Worm (Caenorhabditis elegans) whole organism, early embryonic: Measurements from ENCODE around the gene F54F7.8.

Source experiments
- ama-1 ChIP-seq: fragments of 150-350 bp; optimal IDR thresholded peaks from 2 replicates; lab custom pipeline; 2014
- ceh-36 ChIP-seq: sonication (generic microtip); optimal IDR thresholded peaks from 2 replicates; lab custom pipeline; 2016; ENCODE audit warnings: missing genetic modification characterization, inconsistent platforms, missing compliant biosample characterization
- flt-1 ChIP-seq: fragments of 200-800 bp; sonication (Bioruptor generic); IDR thresholded peaks from 2 replicates; pipeline ENCODE4 v1.3.6; 2022; ENCODE audit warnings: missing genetic modification characterization, missing compliant biosample characterization
- pes-1 ChIP-seq: fragments of 200-800 bp; sonication (Bioruptor generic); IDR thresholded peaks from 2 replicates; pipeline ENCODE4 v1.3.6; 2022; ENCODE audit warnings: missing genetic modification reagents, missing genetic modification characterization, missing compliant biosample characterization
- scrt-1 ChIP-seq: fragments of 200-800 bp; sonication (Bioruptor generic); IDR thresholded peaks from 2 replicates; pipeline ENCODE4 v1.3.6; 2022; ENCODE audit warnings: missing genetic modification characterization, missing compliant biosample characterization
- sea-1 ChIP-seq: fragments of 200-800 bp; sonication (Bioruptor generic); conservative IDR thresholded peaks from 2 replicates; pipeline ENCODE4 v1.3.6; 2022; ENCODE audit warnings: missing genetic modification characterization, missing compliant biosample characterization
- tbx-11 ChIP-seq: fragments of 200-800 bp; sonication (Bioruptor generic); IDR thresholded peaks from 2 replicates; pipeline ENCODE4 v1.3.6; 2022; ENCODE audit warnings: missing genetic modification characterization, missing compliant biosample characterization

DNA sequence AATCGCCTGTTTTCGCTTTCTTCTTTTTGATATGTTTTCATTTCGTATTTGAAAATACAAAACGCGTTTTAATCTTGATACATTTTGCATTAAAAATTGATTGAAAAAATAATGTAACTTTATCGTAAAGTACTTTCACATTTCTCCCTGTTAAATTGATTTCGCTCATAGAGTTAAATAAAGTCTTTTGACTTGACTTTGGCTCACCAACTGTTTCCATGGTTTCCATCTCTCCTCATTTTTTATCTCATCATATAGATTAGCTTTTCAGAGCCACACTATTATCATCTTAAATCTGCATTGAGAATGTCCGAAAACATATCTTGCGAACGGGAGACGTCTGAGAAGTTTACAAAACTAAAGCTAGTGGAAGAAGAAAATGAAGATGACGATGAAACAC lies 8.5 kb upstream of the F54F7.8 start, which contains the start of gene F54F7.10:
- TF ChIP-seq tbx-11 (GFP tag; lab: Robert Waterston, UW) (no peak), pes-1 (GFP tag; lab: Robert Waterston, UW) (no peak), ama-1 (lab: Kevin White, UChicago) (no peak), flt-1 (no peak), scrt-1 (GFP tag; lab: Robert Waterston, UW) (no peak), ceh-36 (tag; lab: Kevin White, UChicago) (no peak), sea-1 (GFP tag; lab: Robert Waterston, UW) (no peak)
